Worm (Caenorhabditis elegans) whole organism, mixed stage, embryonic: ENCODE measurements around the gene ceh-92.
A peak's percentile ranks its signal among the peaks of the same experiment; 100 is the strongest.

Source experiments
- blmp-1 ChIP-seq: fragments of 150-350 bp; optimal IDR thresholded peaks from 2 replicates; lab custom pipeline; 2014; ENCODE audit warnings: missing biosample characterization, missing genetic modification characterization
- ceh-39 ChIP-seq: fragments of 150-350 bp; optimal IDR thresholded peaks from 2 replicates; lab custom pipeline; 2014; ENCODE audit warnings: missing biosample characterization, missing genetic modification characterization
- ceh-43 ChIP-seq: fragments of 200-800 bp; sonication (Bioruptor generic); optimal IDR thresholded peaks from 2 replicates; lab custom pipeline; 2018; ENCODE audit warnings: mild to moderate bottlenecking, missing genetic modification characterization, moderate library complexity, missing compliant biosample characterization
- ceh-83 ChIP-seq: fragments of 200-800 bp; sonication (Bioruptor generic); optimal IDR thresholded peaks from 2 replicates; lab custom pipeline; 2018; ENCODE audit warnings: mild to moderate bottlenecking, missing genetic modification characterization, missing compliant biosample characterization
- drap-1 ChIP-seq: fragments of 200-800 bp; sonication (Bioruptor generic); optimal IDR thresholded peaks from 3 replicates; lab custom pipeline; 2018; ENCODE audit warnings: mild to moderate bottlenecking, missing genetic modification characterization, missing compliant biosample characterization
- elt-1 ChIP-seq: sonication (generic microtip); optimal IDR thresholded peaks from 2 replicates; lab custom pipeline; 2017; ENCODE audit warnings: missing genetic modification characterization, mild to moderate bottlenecking, missing compliant biosample characterization, antibody characterized with exemption, moderate library complexity, borderline replicate concordance; ENCODE audit not compliant: insufficient read depth
- flh-1 ChIP-seq: fragments of 200-800 bp; sonication (Bioruptor generic); optimal IDR thresholded peaks from 2 replicates; lab custom pipeline; 2018; ENCODE audit warnings: mild to moderate bottlenecking, missing genetic modification characterization, moderate library complexity, missing compliant biosample characterization
- ham-2 ChIP-seq: fragments of 200-800 bp; sonication (Bioruptor generic); optimal IDR thresholded peaks from 2 replicates; lab custom pipeline; 2018; ENCODE audit warnings: mild to moderate bottlenecking, missing genetic modification characterization, missing compliant biosample characterization
- hlh-1 ChIP-seq: fragments of 150-350 bp; optimal IDR thresholded peaks from 2 replicates; lab custom pipeline; 2014; ENCODE audit warnings: missing biosample characterization, missing genetic modification reagents, missing genetic modification characterization
- lin-13 ChIP-seq: fragments of 150-350 bp; optimal IDR thresholded peaks from 2 replicates; lab custom pipeline; 2014; ENCODE audit warnings: missing biosample characterization, missing genetic modification characterization
- lin-32 ChIP-seq: fragments of 200-800 bp; sonication (Bioruptor generic); optimal IDR thresholded peaks from 2 replicates; lab custom pipeline; 2018; ENCODE audit warnings: mild to moderate bottlenecking, missing genetic modification characterization, missing compliant biosample characterization
- lsy-2 ChIP-seq: fragments of 150-350 bp; optimal IDR thresholded peaks from 2 replicates; lab custom pipeline; 2014; ENCODE audit warnings: missing biosample characterization, missing genetic modification characterization
- mep-1 ChIP-seq: fragments of 150-350 bp; optimal IDR thresholded peaks from 2 replicates; lab custom pipeline; 2017; ENCODE audit warnings: missing biosample characterization, missing genetic modification reagents, missing genetic modification characterization, inconsistent platforms
- mls-2 ChIP-seq: sonication (generic microtip); optimal IDR thresholded peaks from 2 replicates; lab custom pipeline; 2016; ENCODE audit warnings: mild to moderate bottlenecking, missing genetic modification characterization, moderate library complexity, missing compliant biosample characterization
- nhr-12 ChIP-seq: fragments of 150-350 bp; optimal IDR thresholded peaks from 2 replicates; lab custom pipeline; 2014; ENCODE audit warnings: missing biosample characterization, missing genetic modification characterization
- nhr-2 ChIP-seq: fragments of 150-350 bp; optimal IDR thresholded peaks from 2 replicates; lab custom pipeline; 2014; ENCODE audit warnings: missing biosample characterization, missing genetic modification characterization
- nhr-237 ChIP-seq: fragments of 150-350 bp; optimal IDR thresholded peaks from 2 replicates; lab custom pipeline; 2014; ENCODE audit warnings: missing biosample characterization, missing genetic modification characterization
- nhr-28 ChIP-seq: fragments of 150-350 bp; optimal IDR thresholded peaks from 2 replicates; lab custom pipeline; 2014; ENCODE audit warnings: missing biosample characterization, missing genetic modification characterization
- nhr-76 ChIP-seq: sonication (generic microtip); optimal IDR thresholded peaks from 2 replicates; lab custom pipeline; 2017; ENCODE audit warnings: missing biosample characterization, missing genetic modification characterization
- pha-4 ChIP-seq: fragments of 150-350 bp; optimal IDR thresholded peaks from 2 replicates; lab custom pipeline; 2018; ENCODE audit warnings: missing biosample characterization, missing genetic modification reagents, missing genetic modification characterization
- sptf-1 ChIP-seq: sonication (generic microtip); optimal IDR thresholded peaks from 2 replicates; lab custom pipeline; 2017; ENCODE audit warnings: mild to moderate bottlenecking, missing genetic modification characterization, moderate library complexity, missing compliant biosample characterization
- tbx-8 ChIP-seq: fragments of 200-800 bp; sonication (Bioruptor generic); optimal IDR thresholded peaks from 2 replicates; lab custom pipeline; 2018; ENCODE audit warnings: mild to moderate bottlenecking, missing genetic modification characterization, moderate library complexity, missing compliant biosample characterization
- unc-120 ChIP-seq: sonication (generic microtip); optimal IDR thresholded peaks from 2 replicates; lab custom pipeline; 2017; ENCODE audit warnings: missing genetic modification characterization, missing compliant biosample characterization; ENCODE audit not compliant: poor library complexity, severe bottlenecking
- unc-39 ChIP-seq: fragments of 150-350 bp; optimal IDR thresholded peaks from 2 replicates; lab custom pipeline; 2014; ENCODE audit warnings: missing biosample characterization, missing genetic modification characterization
- unc-62 ChIP-seq: fragments of 150-350 bp; optimal IDR thresholded peaks from 2 replicates; lab custom pipeline; 2014; ENCODE audit warnings: missing biosample characterization, missing genetic modification reagents, missing genetic modification characterization
- zip-8 ChIP-seq: fragments of 150-350 bp; optimal IDR thresholded peaks from 2 replicates; lab custom pipeline; 2014; ENCODE audit warnings: missing biosample characterization, missing genetic modification characterization
- ztf-11 ChIP-seq: fragments of 150-350 bp; optimal IDR thresholded peaks from 2 replicates; lab custom pipeline; 2014; ENCODE audit warnings: missing biosample characterization, missing genetic modification characterization

ceh-92 gene

DNA sequence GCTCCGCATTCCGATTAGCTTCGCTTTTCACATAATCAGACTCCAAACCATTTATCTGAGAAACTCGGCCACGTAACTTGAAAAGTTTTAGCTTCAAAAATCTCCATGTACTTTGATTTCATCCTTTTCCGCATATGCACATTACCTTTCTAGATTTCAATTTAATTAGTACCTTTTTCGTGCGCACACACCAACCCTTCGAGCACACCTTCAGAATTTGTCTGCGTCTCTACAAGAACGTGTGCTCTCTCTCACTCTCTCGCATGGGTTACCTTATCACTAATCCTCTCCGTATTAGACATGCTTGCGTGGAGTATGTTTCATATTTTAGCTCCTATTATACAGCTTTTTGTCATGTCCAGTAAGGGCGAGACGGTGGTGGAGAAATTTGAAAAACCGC is 28.2 kb downstream of the ceh-92 start, which contains the start of gene Y66D12A.30:
Gene Y66D12A.30 (plus strand): TSS at position 301 of the 400 bp plus-strand sequence.
- TF ChIP-seq nhr-76 (tag; lab: Kevin White, UChicago), result no peak
- no peak for TF ChIP-seq sptf-1 (tag; lab: Kevin White, UChicago)
- TF ChIP-seq nhr-12 (tag; lab: Kevin White, UChicago), result no peak

- TF ChIP-seq ztf-11 (tag; lab: Kevin White, UChicago), result no peak
- no peak for TF ChIP-seq lin-32 (GFP tag; lab: Kevin White, UChicago)
- TF ChIP-seq drap-1 (GFP tag; lab: Kevin White, UChicago), result no peak
- TF ChIP-seq hlh-1, result no peak
- no peak for TF ChIP-seq ham-2 (GFP tag; lab: Kevin White, UChicago)
- TF ChIP-seq nhr-76 (tag; lab: Kevin White, UChicago), result no peak
- TF ChIP-seq pha-4, result no peak
- no peak for TF ChIP-seq nhr-2 (tag; lab: Kevin White, UChicago)
- TF ChIP-seq flh-1 (GFP tag; lab: Kevin White, UChicago), result no peak
- no peak for TF ChIP-seq blmp-1
- no peak for TF ChIP-seq nhr-28 (tag; lab: Kevin White, UChicago)
- no peak for TF ChIP-seq ceh-83 (GFP tag; lab: Kevin White, UChicago)
- TF ChIP-seq ceh-43 (GFP tag; lab: Kevin White, UChicago), result no peak
- no peak for TF ChIP-seq nhr-237 (tag; lab: Kevin White, UChicago)
- TF ChIP-seq unc-39 (tag; lab: Kevin White, UChicago), result no peak
- TF ChIP-seq sptf-1 (tag; lab: Kevin White, UChicago), result no peak
- TF ChIP-seq unc-62 (GFP tag; lab: Kevin White, UChicago), result no peak
Observed at ce11 chrIII:11611618-11612247, 30.3 kb downstream of the ceh-92 start.

DNA sequence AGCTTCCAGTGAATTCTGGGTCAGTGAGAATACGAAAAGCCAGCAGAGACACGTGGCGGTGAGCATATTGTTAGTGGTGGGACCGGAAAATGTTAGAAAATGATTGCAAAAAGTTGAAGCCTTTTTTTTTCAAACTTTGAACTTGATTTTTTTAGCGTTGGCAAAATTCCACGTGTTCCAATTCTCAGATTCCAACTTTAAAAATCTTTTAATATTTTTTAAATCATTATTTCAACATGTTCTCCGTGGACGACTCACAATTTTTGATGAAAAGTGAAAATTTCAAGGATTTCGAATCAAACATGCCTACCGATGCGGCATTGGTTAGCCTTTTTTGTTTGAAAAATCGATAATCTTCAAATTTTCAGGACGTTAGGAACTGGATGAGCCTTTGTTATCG is 31.0 kb downstream of the ceh-92 start, which contains the start of the genes Y66A7A.9 and Y66A7A.4:
Gene Y66A7A.9 (minus strand): TSS at position 101 of the 400 bp plus-strand sequence.
Gene Y66A7A.4 (plus strand): TSS at position 237 of the 400 bp plus-strand sequence.
- TF ChIP-seq hlh-1 (no peak), nhr-28 (tag; lab: Kevin White, UChicago) (no peak), lin-32 (GFP tag; lab: Kevin White, UChicago) (no peak), unc-39 (tag; lab: Kevin White, UChicago) (no peak), drap-1 (GFP tag; lab: Kevin White, UChicago) (no peak), elt-1 (tag; lab: Kevin White, UChicago) (no peak), mls-2 (no peak), lsy-2 (tag; lab: Kevin White, UChicago) (no peak), blmp-1 (no peak), ceh-43 (GFP tag; lab: Kevin White, UChicago) (no peak), nhr-12 (tag; lab: Kevin White, UChicago) (no peak), unc-120 (tag; lab: Kevin White, UChicago) (no peak), ham-2 (GFP tag; lab: Kevin White, UChicago) (no peak)

DNA sequence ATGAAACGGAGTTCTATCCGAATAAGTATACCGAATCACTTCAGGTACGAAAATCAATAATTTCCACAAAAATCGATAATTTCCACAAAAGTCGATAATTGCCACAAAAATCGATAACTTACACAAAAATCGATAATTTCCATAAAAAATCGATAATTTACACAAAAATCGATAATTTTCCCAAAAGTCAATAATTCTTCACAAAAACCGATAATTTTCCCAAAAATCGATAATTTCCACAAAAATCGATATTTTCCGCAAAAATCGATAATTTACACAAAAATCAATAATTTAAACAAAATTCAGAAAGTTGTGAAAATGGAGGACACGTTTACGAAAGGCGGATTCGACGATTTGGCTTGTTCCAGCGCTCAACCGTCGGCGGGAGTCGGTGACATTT is 33.5 kb downstream of the ceh-92 start:
- TF ChIP-seq nhr-12 (tag; lab: Kevin White, UChicago) (no peak), ceh-39 (tag; lab: Kevin White, UChicago) (peak; percentile 55)

DNA sequence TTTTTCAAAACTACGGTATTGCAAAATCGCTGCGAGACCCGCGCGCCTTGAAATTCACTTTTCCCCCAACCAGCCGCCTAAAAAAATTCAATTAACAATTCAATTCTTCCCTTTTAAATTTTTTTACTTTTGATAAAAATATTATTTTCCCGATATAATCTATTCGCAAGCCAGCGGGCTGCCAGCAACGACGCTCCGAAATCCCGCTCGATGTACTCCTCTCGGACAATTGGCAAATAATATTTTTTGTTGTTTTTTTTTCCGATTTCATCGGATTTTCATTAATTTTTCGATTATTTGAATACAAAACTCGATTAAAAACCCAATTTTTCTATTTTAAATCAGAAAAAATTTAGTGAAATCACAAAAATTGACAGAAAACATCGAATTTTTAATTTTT is 34.4 kb downstream of the ceh-92 start:
- TF ChIP-seq sptf-1 (tag; lab: Kevin White, UChicago) (no peak), tbx-8 (GFP tag; lab: Kevin White, UChicago) (no peak), lin-32 (GFP tag; lab: Kevin White, UChicago) (no peak), mep-1 (no peak)
- TF ChIP-seq, all 35 proteins: peak for 0

DNA sequence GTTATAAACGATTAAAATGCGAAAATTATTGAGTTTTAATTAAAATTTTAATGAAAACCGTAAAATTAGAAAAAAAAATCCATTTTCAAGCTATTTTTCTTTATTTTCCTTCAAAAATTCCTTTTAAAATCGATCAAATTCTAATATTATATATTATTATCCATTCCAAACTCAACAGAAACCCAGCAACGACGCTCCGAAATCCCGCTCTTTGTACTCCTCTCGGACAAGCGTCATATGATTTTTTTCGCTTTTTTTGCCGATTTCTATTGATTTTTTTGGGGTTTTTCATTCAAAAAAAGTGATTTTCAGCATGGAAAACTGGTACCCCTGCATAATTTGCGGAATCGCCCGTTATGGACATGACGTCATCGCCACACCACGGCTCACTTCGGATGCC is 35.0 kb downstream of the ceh-92 start, which contains the start of gene ceh-91:
Gene ceh-91 (plus strand): TSS at position 301 of the 400 bp plus-strand sequence.
- TF ChIP-seq zip-8 (tag; lab: Kevin White, UChicago) (peak; percentile 11), lin-13 (tag; lab: Kevin White, UChicago) (no peak)
- TF ChIP-seq, all 35 proteins: peak for 1
